Fruit fly (Drosophila melanogaster): ENCODE data around the gene mrt.

mrt gene

dm6 chr3R:27273118-27274062, 9.1 kb downstream of the mrt start, which contains the start of gene CG5934 (continued):
- TF ChIP-seq zfh2 (GFP tag; optimal IDR thresholded peaks at IDR 0.05) (peak; percentile 67), sisA (GFP tag; IDR thresholded peaks at IDR 0.05) (no peak), eve (GFP tag; optimal IDR thresholded peaks at IDR 0.05) (no peak), bcd (GFP tag; optimal IDR thresholded peaks at IDR 0.05) (peak; percentile 27), br (optimal IDR thresholded peaks at IDR 0.05) (no peak), Dad (GFP tag; optimal IDR thresholded peaks at IDR 0.05) (peak; percentile 28), az2 (GFP tag; optimal IDR thresholded peaks at IDR 0.05) (no peak), danr (GFP tag; IDR thresholded peaks at IDR 0.05) (no peak), CG31365 (tag; optimal IDR thresholded peaks at IDR 0.05) (no peak), ap (GFP tag; IDR thresholded peaks at IDR 0.05) (no peak), NFAT (GFP tag; IDR thresholded peaks at IDR 0.05) (peak; percentile 59; the same call in 1 of the 2 replicates), Taf1 (GFP tag; IDR thresholded peaks at IDR 0.05) (no peak), Atf3 (GFP tag; optimal IDR thresholded peaks at IDR 0.05) (no peak), CG1602 (GFP tag; optimal IDR thresholded peaks at IDR 0.05) (no peak), nmo (GFP tag; optimal IDR thresholded peaks at IDR 0.05) (peak; percentile 26), lilli (GFP tag; optimal IDR thresholded peaks at IDR 0.05) (peak; percentile 44), corto (GFP tag; optimal IDR thresholded peaks at IDR 0.05) (no peak), Oaz (GFP tag; IDR thresholded peaks at IDR 0.05) (no peak), slbo (GFP tag; IDR thresholded peaks at IDR 0.05) (peak; percentile 75), dmrt11E (tag; optimal IDR thresholded peaks at IDR 0.05) (no peak), gt (GFP tag; IDR thresholded peaks at IDR 0.05) (no peak), CG17385 (GFP tag; optimal IDR thresholded peaks at IDR 0.05) (peak; percentile 97), CG7839 (tag; optimal IDR thresholded peaks at IDR 0.05) (peak; percentile 21), exex (tag; optimal IDR thresholded peaks at IDR 0.05) (peak; percentile 47), CG3995 (GFP tag; optimal IDR thresholded peaks at IDR 0.05) (peak; percentile 25), E2f2 (GFP tag; IDR thresholded peaks at IDR 0.05) (peak; percentile 62), CG5245 (GFP tag; optimal IDR thresholded peaks at IDR 0.05) (no peak), CG3281 (GFP tag; optimal IDR thresholded peaks at IDR 0.05) (peak; percentile 29), PHDP (tag; optimal IDR thresholded peaks at IDR 0.05) (no peak), gsb (GFP tag; IDR thresholded peaks at IDR 0.05) (no peak), lola (GFP tag; optimal IDR thresholded peaks at IDR 0.05) (no peak), CG11456 (GFP tag; IDR thresholded peaks at IDR 0.05) (peak; percentile 77; the same call in 2 of the 3 replicates), dm (GFP tag; optimal IDR thresholded peaks at IDR 0.05) (no peak), CG30020 (tag; optimal IDR thresholded peaks at IDR 0.05) (no peak), CG10366 (GFP tag; IDR thresholded peaks at IDR 0.05) (peak; percentile 23; the same call in 1 of the 2 replicates), Dip3 (GFP tag; optimal IDR thresholded peaks at IDR 0.05) (peak; percentile 50), ci (GFP tag; IDR thresholded peaks at IDR 0.05) (no peak), CG12744 (GFP tag; optimal IDR thresholded peaks at IDR 0.05) (no peak), bowl (GFP tag; IDR thresholded peaks at IDR 0.05) (no peak), CG6854 (GFP tag; optimal IDR thresholded peaks at IDR 0.05) (no peak), CG7271 (tag; optimal IDR thresholded peaks at IDR 0.05) (no peak), CG17912 (GFP tag; optimal IDR thresholded peaks at IDR 0.05) (peak; percentile 1), cato (GFP tag; optimal IDR thresholded peaks at IDR 0.05; ENCODE audit: borderline replicate concordance) (no peak), CG34422 (GFP tag; IDR thresholded peaks at IDR 0.05) (no peak), en (GFP tag; optimal IDR thresholded peaks at IDR 0.05) (no peak), CG32772 (GFP tag; IDR thresholded peaks at IDR 0.05) (no peak), bsh (GFP tag; optimal IDR thresholded peaks at IDR 0.05) (no peak), CG4282 (GFP tag; optimal IDR thresholded peaks at IDR 0.05) (peak; percentile 25), seq (GFP tag; IDR thresholded peaks at IDR 0.05) (no peak), eyg (GFP tag; optimal IDR thresholded peaks at IDR 0.05) (no peak)
